Fruit fly (Drosophila melanogaster): ENCODE measurements around the gene Mpp6.

Gene Mpp6

DNA sequence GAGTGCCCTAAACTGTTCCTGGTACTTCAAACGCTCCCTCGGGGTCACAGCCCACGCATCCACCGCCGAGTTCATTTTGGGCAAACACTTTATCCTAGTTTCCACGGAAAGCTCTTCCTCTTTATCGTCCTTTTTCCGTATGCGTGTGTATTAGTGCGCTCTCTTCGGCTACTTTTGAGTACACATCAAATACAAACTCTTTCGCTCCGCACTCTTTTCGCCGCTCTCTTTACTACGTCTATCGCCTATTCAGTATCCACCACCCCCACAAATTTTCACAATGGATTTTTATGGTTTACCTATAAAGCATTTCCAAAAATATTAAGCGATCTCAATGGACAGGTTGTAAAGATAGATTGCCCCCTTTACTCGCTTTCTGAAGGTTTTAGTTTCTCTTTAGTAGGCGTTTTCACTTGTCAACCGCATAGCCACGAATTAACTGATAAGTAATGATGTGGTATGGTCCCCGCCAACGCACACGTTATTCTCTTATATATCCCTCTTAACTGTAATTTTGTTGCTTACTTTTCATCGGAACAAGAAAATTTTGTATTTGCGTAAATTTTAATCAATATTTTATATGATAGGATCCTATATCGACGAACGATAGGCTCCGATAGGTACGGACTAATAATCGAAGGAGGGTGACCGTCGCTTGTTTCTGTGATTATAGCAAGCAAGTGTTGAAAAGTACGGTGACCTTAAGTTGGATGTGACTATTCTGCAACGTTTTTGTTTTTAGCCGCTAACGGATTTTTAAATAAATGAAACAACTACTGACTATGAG, 14.2 kb upstream of the Mpp6 start, which contains the start of gene Dap160 (continued):
- no peak for TF ChIP-seq Jarid2 (GFP tag; optimal IDR thresholded peaks at IDR 0.05)
- no peak for TF ChIP-seq pnt (GFP tag; optimal IDR thresholded peaks at IDR 0.05)
- TF ChIP-seq Sry-δ (GFP tag; optimal IDR thresholded peaks at IDR 0.05) = peak; percentile 50
- peak; percentile 66 for TF ChIP-seq CG12659 (GFP tag; optimal IDR thresholded peaks at IDR 0.05)
- TF ChIP-seq CG2116 (GFP tag; optimal IDR thresholded peaks at IDR 0.05) = peak; percentile 30
- TF ChIP-seq ttk (GFP tag; IDR thresholded peaks at IDR 0.05) = no peak
- peak; percentile 29; the same call in 1 of the 2 replicates for TF ChIP-seq MBD-R2 (GFP tag; IDR thresholded peaks at IDR 0.05)
- TF ChIP-seq stc (GFP tag; IDR thresholded peaks at IDR 0.05) = no peak
- TF ChIP-seq pros (GFP tag; optimal IDR thresholded peaks at IDR 0.05) = no peak
- TF ChIP-seq Myb (GFP tag; optimal IDR thresholded peaks at IDR 0.05) = peak; percentile 92
- no peak for TF ChIP-seq fd3F (GFP tag; optimal IDR thresholded peaks at IDR 0.05)
- TF ChIP-seq tna (GFP tag; IDR thresholded peaks at IDR 0.05; ENCODE audit: partially characterized antibody) = peak; percentile 59; the same call in 1 of the 2 replicates
- peak; percentile 3 for TF ChIP-seq Max (GFP tag; optimal IDR thresholded peaks at IDR 0.05)
- no peak for TF ChIP-seq fru (optimal IDR thresholded peaks at IDR 0.05)
- no peak for TF ChIP-seq dysf (GFP tag; IDR thresholded peaks at IDR 0.05)
- peak; percentile 41; the same call in 1 of the 2 replicates for TF ChIP-seq NFAT (GFP tag; IDR thresholded peaks at IDR 0.05)
- peak; percentile 61 for TF ChIP-seq cg (GFP tag; optimal IDR thresholded peaks at IDR 0.05)
- TF ChIP-seq Trl (optimal IDR thresholded peaks at IDR 0.05) = peak; percentile 80 to 89
- no peak for TF ChIP-seq Trl (GFP tag; optimal IDR thresholded peaks at IDR 0.05)
- peak; percentile 24 for TF ChIP-seq mirr (GFP tag; optimal IDR thresholded peaks at IDR 0.05)
- TF ChIP-seq bab2 (GFP tag; optimal IDR thresholded peaks at IDR 0.05) = no peak
- TF ChIP-seq CG6683 (GFP tag; optimal IDR thresholded peaks at IDR 0.05) = no peak
- TF ChIP-seq kay (GFP tag; optimal IDR thresholded peaks at IDR 0.05) = no peak
- TF ChIP-seq CG6791 (GFP tag; IDR thresholded peaks at IDR 0.05; ENCODE audit: partially characterized antibody) = peak; percentile 86
- TF ChIP-seq Dll (GFP tag; IDR thresholded peaks at IDR 0.05; ENCODE audit: partially characterized antibody) = peak; percentile 72
- TF ChIP-seq cwo (GFP tag; optimal IDR thresholded peaks at IDR 0.05) = no peak
- TF ChIP-seq Spps (tag; optimal IDR thresholded peaks at IDR 0.05) = no peak
- no peak for TF ChIP-seq CG7745 (tag; optimal IDR thresholded peaks at IDR 0.05)
- peak; percentile 21 for TF ChIP-seq CG3281 (GFP tag; optimal IDR thresholded peaks at IDR 0.05)
- no peak for TF ChIP-seq Ravus (GFP tag; IDR thresholded peaks at IDR 0.05)
- peak; percentile 47 for TF ChIP-seq YL-1 (GFP tag; optimal IDR thresholded peaks at IDR 0.05)
- no peak for TF ChIP-seq Mad (GFP tag; optimal IDR thresholded peaks at IDR 0.05)
- peak; percentile 62; the same call in 1 of the 2 replicates for TF ChIP-seq inv (GFP tag; IDR thresholded peaks at IDR 0.05; ENCODE audit: partially characterized antibody)
- TF ChIP-seq CG14050 (GFP tag; IDR thresholded peaks at IDR 0.05) = no peak
- peak; percentile 79 for TF ChIP-seq onecut (GFP tag; IDR thresholded peaks at IDR 0.05)
- TF ChIP-seq usp (GFP tag; optimal IDR thresholded peaks at IDR 0.05) = no peak
- peak; percentile 62 for TF ChIP-seq HLH4C (GFP tag; IDR thresholded peaks at IDR 0.05; ENCODE audit: partially characterized antibody)
- TF ChIP-seq Stat92E (GFP tag; optimal IDR thresholded peaks at IDR 0.05) = no peak
- TF ChIP-seq zen2 (GFP tag; IDR thresholded peaks at IDR 0.05; ENCODE audit: partially characterized antibody) = peak; percentile 50; the same call in 1 of the 3 replicates
- peak; percentile 34 for TF ChIP-seq HmgZ (tag; optimal IDR thresholded peaks at IDR 0.05)
- peak; percentile 51 for TF ChIP-seq CG2120 (GFP tag; optimal IDR thresholded peaks at IDR 0.05)
- TF ChIP-seq CG31388 (GFP tag; optimal IDR thresholded peaks at IDR 0.05) = no peak
- TF ChIP-seq danr (GFP tag; IDR thresholded peaks at IDR 0.05) = no peak
